Worm (Caenorhabditis elegans) whole organism, L3 larva: Measurements from ENCODE around the gene Y41C4A.7.

Experiments
- R02D3.7 ChIP-seq: fragments of 150-350 bp; optimal IDR thresholded peaks from 2 replicates; lab custom pipeline; 2014; ENCODE audit warnings: missing biosample characterization, missing genetic modification characterization
- ama-1 ChIP-seq: fragments of 150-350 bp; optimal IDR thresholded peaks from 2 replicates; lab custom pipeline; 2018
- daf-12 ChIP-seq: fragments of 150-350 bp; optimal IDR thresholded peaks from 2 replicates; lab custom pipeline; 2014; ENCODE audit warnings: missing biosample characterization, missing genetic modification reagents, missing genetic modification characterization
- jun-1 ChIP-seq: fragments of 150-350 bp; optimal IDR thresholded peaks from 2 replicates; lab custom pipeline; 2014; ENCODE audit warnings: missing biosample characterization, missing genetic modification reagents, missing genetic modification characterization
- nhr-11 ChIP-seq: fragments of 150-350 bp; optimal IDR thresholded peaks from 2 replicates; lab custom pipeline; 2014; ENCODE audit warnings: missing biosample characterization, missing genetic modification characterization
- snpc-4 ChIP-seq: fragments of 150-350 bp; optimal IDR thresholded peaks from 2 replicates; lab custom pipeline; 2014; ENCODE audit warnings: missing biosample characterization, missing genetic modification characterization
- zag-1 ChIP-seq: fragments of 150-350 bp; optimal IDR thresholded peaks from 2 replicates; lab custom pipeline; 2014; ENCODE audit warnings: missing biosample characterization, missing genetic modification characterization

- TF ChIP-seq zag-1 (tag; lab: Kevin White, UChicago), result no peak
- TF ChIP-seq daf-12 (tag; lab: Kevin White, UChicago), result no peak
- TF ChIP-seq nhr-11 (tag; lab: Kevin White, UChicago), result no peak
- no peak for TF ChIP-seq snpc-4
- no peak for TF ChIP-seq ama-1 (lab: Kevin White, UChicago)
- no peak for TF ChIP-seq jun-1 (tag; lab: Kevin White, UChicago)
- no peak for TF ChIP-seq R02D3.7 (tag; lab: Kevin White, UChicago)
Measured at ce11 chrIII:11726590-11726989, 27.9 kb downstream of the Y41C4A.7 start, which contains the start of gene Y41C4A.12.
